Worm (Caenorhabditis elegans) whole organism, L3 larva: ENCODE measurements around the gene sdc-3.

ENCODE experiments used
- R02D3.7 ChIP-seq: fragments of 150-350 bp; optimal IDR thresholded peaks from 2 replicates; lab custom pipeline; 2014; ENCODE audit warnings: missing biosample characterization, missing genetic modification characterization
- ZK546.5 ChIP-seq: sonication (generic microtip); optimal IDR thresholded peaks from 2 replicates; lab custom pipeline; 2017; ENCODE audit warnings: missing biosample characterization, missing genetic modification characterization
- aly-2 ChIP-seq: fragments of 150-350 bp; optimal IDR thresholded peaks from 2 replicates; lab custom pipeline; 2014; ENCODE audit warnings: missing biosample characterization, missing genetic modification characterization
- ama-1 ChIP-seq: fragments of 150-350 bp; optimal IDR thresholded peaks from 2 replicates; lab custom pipeline; 2018
- ceh-16 ChIP-seq: sonication (generic microtip); optimal IDR thresholded peaks from 2 replicates; lab custom pipeline; 2017; ENCODE audit warnings: missing biosample characterization, missing genetic modification characterization
- ceh-82 ChIP-seq: fragments of 150-350 bp; optimal IDR thresholded peaks from 2 replicates; lab custom pipeline; 2014; ENCODE audit warnings: missing biosample characterization, missing genetic modification characterization
- ceh-9 ChIP-seq: sonication (generic microtip); optimal IDR thresholded peaks from 2 replicates; lab custom pipeline; 2018; ENCODE audit warnings: missing biosample characterization, missing genetic modification characterization
- daf-12 ChIP-seq: fragments of 150-350 bp; optimal IDR thresholded peaks from 2 replicates; lab custom pipeline; 2014; ENCODE audit warnings: missing biosample characterization, missing genetic modification reagents, missing genetic modification characterization
- egl-27 ChIP-seq: sonication (generic microtip); optimal IDR thresholded peaks from 4 replicates; lab custom pipeline; 2017; ENCODE audit warnings: missing biosample characterization, missing genetic modification reagents, missing genetic modification characterization
- elt-2 ChIP-seq: sonication (generic microtip); optimal IDR thresholded peaks from 2 replicates; lab custom pipeline; 2016; ENCODE audit warnings: missing genetic modification reagents, mild to moderate bottlenecking, missing genetic modification characterization, missing compliant biosample characterization
- elt-3 ChIP-seq, 3 experiments: fragments of 150-350 bp in 1 of 3; sonication (generic microtip) in 2 of 3; optimal IDR thresholded peaks; 2 replicates in 2 of 3; 4 replicates in 1 of 3; lab custom pipeline; 2014 to 2017; ENCODE audit warnings: missing biosample characterization in 3 of 3, missing genetic modification characterization in 3 of 3
- eor-1 ChIP-seq, 2 experiments: fragments of 150-350 bp; optimal IDR thresholded peaks; 2 replicates each; lab custom pipeline; 2014 to 2018; ENCODE audit warnings: missing biosample characterization in 2 of 2, missing genetic modification characterization in 2 of 2
- fkh-2 ChIP-seq: fragments of 150-350 bp; optimal IDR thresholded peaks from 2 replicates; lab custom pipeline; 2014; ENCODE audit warnings: missing biosample characterization, missing genetic modification reagents, missing genetic modification characterization
- fos-1 ChIP-seq: fragments of 150-350 bp; optimal IDR thresholded peaks from 2 replicates; lab custom pipeline; 2014; ENCODE audit warnings: missing biosample characterization, missing genetic modification characterization
- jun-1 ChIP-seq: fragments of 150-350 bp; optimal IDR thresholded peaks from 2 replicates; lab custom pipeline; 2014; ENCODE audit warnings: missing biosample characterization, missing genetic modification reagents, missing genetic modification characterization
- lin-15B ChIP-seq: fragments of 150-350 bp; optimal IDR thresholded peaks from 2 replicates; lab custom pipeline; 2014; ENCODE audit warnings: missing biosample characterization, missing genetic modification characterization
- lin-39 ChIP-seq: fragments of 150-350 bp; optimal IDR thresholded peaks from 2 replicates; lab custom pipeline; 2018; ENCODE audit warnings: missing biosample characterization, missing genetic modification reagents, missing genetic modification characterization
- lsy-12 ChIP-seq: sonication (generic microtip); optimal IDR thresholded peaks from 2 replicates; lab custom pipeline; 2016; ENCODE audit warnings: mild to moderate bottlenecking, missing genetic modification characterization, missing compliant biosample characterization
- mdl-1 ChIP-seq: fragments of 150-350 bp; optimal IDR thresholded peaks from 2 replicates; lab custom pipeline; 2014; ENCODE audit warnings: missing biosample characterization, missing genetic modification characterization
- mml-1 ChIP-seq: fragments of 150-350 bp; sonication (generic microtip); optimal IDR thresholded peaks from 3 replicates; lab custom pipeline; 2014; ENCODE audit warnings: missing biosample characterization, missing genetic modification characterization
- nfya-1 ChIP-seq: sonication (generic microtip); optimal IDR thresholded peaks from 2 replicates; lab custom pipeline; 2017; ENCODE audit warnings: missing genetic modification characterization, mild to moderate bottlenecking, missing compliant biosample characterization, antibody characterized with exemption, moderate library complexity; ENCODE audit not compliant: insufficient read depth
- nhr-11 ChIP-seq: fragments of 150-350 bp; optimal IDR thresholded peaks from 2 replicates; lab custom pipeline; 2014; ENCODE audit warnings: missing biosample characterization, missing genetic modification characterization
- nhr-12 ChIP-seq: fragments of 150-350 bp; optimal IDR thresholded peaks from 2 replicates; lab custom pipeline; 2014; ENCODE audit warnings: missing biosample characterization, missing genetic modification characterization
- nhr-23 ChIP-seq: fragments of 150-350 bp; optimal IDR thresholded peaks from 2 replicates; lab custom pipeline; 2014; ENCODE audit warnings: missing biosample characterization, missing genetic modification reagents, missing genetic modification characterization
- nhr-237 ChIP-seq: fragments of 150-350 bp; optimal IDR thresholded peaks from 2 replicates; lab custom pipeline; 2014; ENCODE audit warnings: missing biosample characterization, missing genetic modification characterization
- nhr-25 ChIP-seq: sonication (generic microtip); optimal IDR thresholded peaks from 2 replicates; lab custom pipeline; 2017; ENCODE audit warnings: missing biosample characterization, missing genetic modification characterization
- nhr-28 ChIP-seq: fragments of 150-350 bp; optimal IDR thresholded peaks from 2 replicates; lab custom pipeline; 2014; ENCODE audit warnings: missing biosample characterization, missing genetic modification characterization
- nhr-43 ChIP-seq: sonication (generic microtip); optimal IDR thresholded peaks from 2 replicates; lab custom pipeline; 2016; ENCODE audit warnings: mild to moderate bottlenecking, missing genetic modification characterization, missing compliant biosample characterization; ENCODE audit not compliant: poor library complexity, severe bottlenecking
- nhr-76 ChIP-seq: fragments of 150-350 bp; sonication (generic microtip); optimal IDR thresholded peaks from 5 replicates; lab custom pipeline; 2014; ENCODE audit warnings: missing biosample characterization, missing genetic modification characterization
- nhr-77 ChIP-seq: fragments of 150-350 bp; optimal IDR thresholded peaks from 2 replicates; lab custom pipeline; 2014; ENCODE audit warnings: missing biosample characterization, missing genetic modification characterization
- pha-4 ChIP-seq: fragments of 150-350 bp; optimal IDR thresholded peaks from 2 replicates; lab custom pipeline; 2014; ENCODE audit warnings: missing biosample characterization, missing genetic modification reagents, missing genetic modification characterization
- pqm-1 ChIP-seq: fragments of 150-350 bp; optimal IDR thresholded peaks from 2 replicates; lab custom pipeline; 2017; ENCODE audit warnings: missing biosample characterization, missing genetic modification characterization, inconsistent platforms
- sea-2 ChIP-seq: fragments of 150-350 bp; sonication (generic microtip); optimal IDR thresholded peaks from 4 replicates; lab custom pipeline; 2014; ENCODE audit warnings: missing biosample characterization, missing genetic modification reagents, missing genetic modification characterization
- skn-1 ChIP-seq: fragments of 150-350 bp; optimal IDR thresholded peaks from 2 replicates; lab custom pipeline; 2014; ENCODE audit warnings: missing biosample characterization, missing genetic modification characterization
- snpc-4 ChIP-seq: fragments of 150-350 bp; optimal IDR thresholded peaks from 2 replicates; lab custom pipeline; 2014; ENCODE audit warnings: missing biosample characterization, missing genetic modification characterization
- tbx-2 ChIP-seq: sonication (generic microtip); optimal IDR thresholded peaks from 2 replicates; lab custom pipeline; 2016; ENCODE audit warnings: mild to moderate bottlenecking, missing genetic modification characterization, missing compliant biosample characterization
- unc-39 ChIP-seq: sonication (generic microtip); optimal IDR thresholded peaks from 4 replicates; lab custom pipeline; 2017; ENCODE audit warnings: missing biosample characterization, missing genetic modification characterization
- unc-62 ChIP-seq: fragments of 150-350 bp; sonication (generic microtip); optimal IDR thresholded peaks from 4 replicates; lab custom pipeline; 2014; ENCODE audit warnings: missing biosample characterization, missing genetic modification reagents, missing genetic modification characterization
- zag-1 ChIP-seq: fragments of 150-350 bp; optimal IDR thresholded peaks from 2 replicates; lab custom pipeline; 2014; ENCODE audit warnings: missing biosample characterization, missing genetic modification characterization
- ztf-4 ChIP-seq: fragments of 150-350 bp; optimal IDR thresholded peaks from 2 replicates; lab custom pipeline; 2014; ENCODE audit warnings: missing biosample characterization, missing genetic modification characterization

Gene sdc-3

DNA sequence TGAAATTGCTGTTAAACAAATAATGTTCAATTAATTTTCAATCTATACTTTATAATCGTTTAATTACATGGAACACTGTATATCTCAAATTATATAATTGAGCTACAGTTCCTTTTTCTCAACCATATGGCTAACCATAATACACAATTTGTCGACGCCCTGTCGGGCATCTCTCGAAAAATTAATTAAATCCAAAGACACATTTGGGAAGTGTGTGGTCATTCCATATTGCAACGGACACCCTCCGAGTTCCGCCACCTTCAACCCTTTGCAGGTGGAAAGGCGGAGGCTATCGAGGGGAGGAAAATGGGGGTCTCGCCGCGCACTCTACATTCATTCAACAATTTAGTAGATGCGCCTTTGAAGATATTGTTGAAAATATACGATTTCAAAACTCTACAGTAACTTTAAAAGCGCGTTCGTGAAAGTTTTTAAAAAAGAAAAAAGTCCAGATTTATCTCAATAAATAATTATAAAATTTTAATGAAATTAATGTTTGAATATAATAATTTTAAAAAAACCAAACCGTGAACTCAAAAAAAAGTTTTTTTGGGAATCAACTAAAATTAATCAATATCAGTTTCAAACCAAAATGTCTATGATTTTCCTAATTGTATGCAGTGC lies 19.0 kb downstream of the sdc-3 start, which contains the start of gene F14H8.8:
F14H8.8 (plus strand) TSS at position 574 of the 624 bp plus-strand sequence.
- TF ChIP-seq nhr-25 (peak; percentile 62), nfya-1 (tag; lab: Kevin White, UChicago) (peak; percentile 32), ztf-4 (tag; lab: Kevin White, UChicago) (no peak), snpc-4 (peak; percentile 93), aly-2 (tag; lab: Kevin White, UChicago) (no peak), lin-15B (peak; percentile 6), nhr-43 (tag; lab: Kevin White, UChicago) (peak; percentile 3), R02D3.7 (tag; lab: Kevin White, UChicago) (no peak), nhr-23 (tag; lab: Kevin White, UChicago) (peak; percentile 23)

DNA sequence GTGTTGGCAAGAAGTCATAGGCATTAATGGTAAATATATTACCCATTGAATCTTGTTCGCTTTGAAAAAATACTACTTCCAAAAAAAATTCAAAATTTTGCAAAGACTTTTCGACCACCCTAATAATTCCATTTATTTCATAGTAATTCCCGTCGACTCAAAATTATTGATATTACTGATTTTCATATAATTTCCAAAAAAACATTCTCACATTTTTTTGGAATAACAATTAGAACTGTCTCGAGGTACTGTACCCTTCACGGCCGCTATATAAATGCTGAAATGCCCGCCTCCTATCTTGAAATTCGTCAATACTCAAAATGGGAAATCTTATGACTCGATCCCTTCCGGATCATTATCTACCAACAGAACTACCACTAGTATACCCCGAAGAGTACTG lies 24.5 kb downstream of the sdc-3 start, which contains the start of gene F14H8.4:
F14H8.4 (plus strand) TSS at position 301 of the 400 bp plus-strand sequence.
- TF ChIP-seq tbx-2 (tag; lab: Kevin White, UChicago) (no peak), nhr-11 (tag; lab: Kevin White, UChicago) (no peak), unc-62 (GFP tag; lab: Kevin White, UChicago) (no peak), pqm-1 (tag; lab: Kevin White, UChicago) (no peak), elt-2 (tag; lab: Kevin White, UChicago) (no peak), mml-1 (tag; lab: Kevin White, UChicago) (no peak), nhr-28 (tag; lab: Kevin White, UChicago) (no peak), snpc-4 (no peak), ceh-82 (tag; lab: Kevin White, UChicago) (no peak), lin-15B (no peak), nhr-12 (tag; lab: Kevin White, UChicago) (no peak), jun-1 (tag; lab: Kevin White, UChicago) (no peak), ZK546.5 (tag; lab: Kevin White, UChicago) (no peak), sea-2 (GFP tag; lab: Kevin White, UChicago) (no peak), elt-3 (tag; optimal IDR thresholded peaks at IDR 0.05; lab: Kevin White, UChicago) (no peak), lsy-12 (no peak), pha-4 (tag; lab: Kevin White, UChicago) (no peak), egl-27 (tag; lab: Kevin White, UChicago) (no peak), eor-1 (tag; optimal IDR thresholded peaks at IDR 0.05; lab: Kevin White, UChicago) (no peak)

DNA sequence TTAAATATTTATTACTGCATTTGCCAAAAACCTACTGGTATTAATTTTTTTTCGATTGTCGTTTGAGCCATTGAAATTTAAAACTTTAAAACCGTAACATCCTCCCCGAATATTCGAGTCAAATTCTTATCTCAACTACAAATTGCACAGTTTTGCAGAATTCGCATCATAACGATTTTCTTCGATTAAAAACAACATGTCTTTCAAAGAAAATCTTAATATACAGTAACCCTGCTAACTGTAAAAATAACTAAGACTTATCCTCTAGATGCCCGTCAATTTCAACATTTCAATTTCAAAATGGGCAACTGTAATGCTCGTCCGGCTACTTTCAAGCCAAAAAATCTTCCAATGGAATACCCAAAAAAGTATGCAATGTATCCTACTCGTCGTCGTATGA lies 27.3 kb downstream of the sdc-3 start, which contains the start of gene F14H8.5:
F14H8.5 (plus strand) TSS at position 301 of the 400 bp plus-strand sequence.
- TF ChIP-seq snpc-4 (no peak), nhr-237 (no peak), fos-1 (tag; lab: Kevin White, UChicago) (no peak), mdl-1 (no peak), lin-39 (tag; lab: Kevin White, UChicago) (no peak), eor-1 (tag; optimal IDR thresholded peaks at IDR 0.05; lab: Kevin White, UChicago) (no peak), ztf-4 (tag; lab: Kevin White, UChicago) (no peak), unc-62 (GFP tag; lab: Kevin White, UChicago) (no peak), mml-1 (tag; lab: Kevin White, UChicago) (no peak), nhr-11 (tag; lab: Kevin White, UChicago) (no peak), ceh-9 (tag; lab: Kevin White, UChicago) (no peak), lin-15B (no peak), nhr-76 (tag; lab: Kevin White, UChicago) (no peak), daf-12 (tag; lab: Kevin White, UChicago) (no peak), fkh-2 (tag; lab: Kevin White, UChicago) (no peak), skn-1 (no peak), ama-1 (lab: Kevin White, UChicago) (no peak)
- TF ChIP-seq, all 47 proteins: peak for 0

DNA sequence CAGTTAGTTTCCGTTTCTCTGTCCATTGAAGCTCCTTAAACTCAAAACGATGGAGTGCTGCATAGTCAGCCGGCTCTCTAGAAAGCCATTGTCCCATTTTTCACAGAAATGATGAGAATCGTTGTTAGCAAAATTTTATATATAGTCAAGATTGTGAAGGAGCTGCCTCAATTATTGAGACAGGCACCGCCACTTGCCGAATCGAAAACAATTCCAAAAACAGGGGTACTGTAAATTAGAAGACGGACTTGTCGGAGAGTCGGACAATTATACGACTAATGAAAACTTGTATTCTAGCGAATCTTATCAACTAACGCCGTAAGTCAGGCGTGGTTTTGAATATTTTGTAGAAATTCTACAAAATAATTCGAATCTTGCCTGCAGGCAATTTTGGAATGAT lies 27.8 kb downstream of the sdc-3 start, which contains the start of gene F14H8.2:
F14H8.2 (minus strand) TSS at position 101 of the 400 bp plus-strand sequence.
- no peak for TF ChIP-seq nhr-77 (tag; lab: Kevin White, UChicago)
- no peak for TF ChIP-seq nhr-23 (tag; lab: Kevin White, UChicago)
- no peak for TF ChIP-seq pqm-1 (tag; lab: Kevin White, UChicago)
- TF ChIP-seq mdl-1: no peak
- no peak for TF ChIP-seq daf-12 (tag; lab: Kevin White, UChicago)
- TF ChIP-seq unc-62 (GFP tag; lab: Kevin White, UChicago): no peak
- no peak for TF ChIP-seq R02D3.7 (tag; lab: Kevin White, UChicago)
- TF ChIP-seq lsy-12: no peak
- no peak for TF ChIP-seq nhr-76 (tag; lab: Kevin White, UChicago)
- no peak for TF ChIP-seq fos-1 (tag; lab: Kevin White, UChicago)
- TF ChIP-seq lin-39 (tag; lab: Kevin White, UChicago): no peak
- TF ChIP-seq nhr-237: no peak
- TF ChIP-seq fkh-2 (tag; lab: Kevin White, UChicago): no peak
- TF ChIP-seq unc-39 (tag; lab: Kevin White, UChicago): no peak
- no peak for TF ChIP-seq tbx-2 (tag; lab: Kevin White, UChicago)
- no peak for TF ChIP-seq zag-1 (tag; lab: Kevin White, UChicago)
- TF ChIP-seq skn-1: no peak
- TF ChIP-seq ceh-16 (tag; lab: Kevin White, UChicago): no peak
- TF ChIP-seq, all 47 proteins: peak for 0
